Fruit fly (Drosophila melanogaster) whole organism, embryonic: ENCODE measurements around the gene nop5.

Experiments used
- Asciz ChIP-seq: fragments of 200-800 bp; sonication (Bioruptor generic); optimal IDR thresholded peaks from 2 replicates; lab custom pipeline; 2017; ENCODE audit warnings: missing biosample characterization, mild to moderate bottlenecking, missing genetic modification characterization, missing genetic modification reagents
- Bgb ChIP-seq: fragments of 200-800 bp; sonication (Bioruptor generic); IDR thresholded peaks from 2 replicates; pipeline ENCODE4 v1.3.6; 2022; ENCODE audit warnings: missing biosample characterization, missing genetic modification characterization; ENCODE audit not compliant: partially characterized antibody
- CG10321 ChIP-seq: fragments of 200-800 bp; sonication (Bioruptor generic); IDR thresholded peaks from 2 replicates; pipeline ENCODE4 v1.3.6; 2022; ENCODE audit warnings: missing biosample characterization, missing genetic modification characterization
- CG12236 ChIP-seq: fragments of 200-800 bp; sonication (Bioruptor generic); optimal IDR thresholded peaks from 2 replicates; lab custom pipeline; 2016; ENCODE audit warnings: missing biosample characterization, missing genetic modification characterization
- CG13123 ChIP-seq: fragments of 200-800 bp; sonication (Bioruptor generic); optimal IDR thresholded peaks from 2 replicates; lab custom pipeline; 2016; ENCODE audit warnings: missing biosample characterization, missing genetic modification characterization
- CG13624 ChIP-seq: fragments of 200-800 bp; sonication (Bioruptor generic); optimal IDR thresholded peaks from 2 replicates; lab custom pipeline; 2016; ENCODE audit warnings: missing biosample characterization, missing genetic modification characterization
- CG14050 ChIP-seq: fragments of 200-800 bp; sonication (Bioruptor generic); IDR thresholded peaks from 3 replicates; pipeline ENCODE4 v1.3.6; 2022; ENCODE audit warnings: missing biosample characterization, missing genetic modification characterization
- CG16815 ChIP-seq: fragments of 200-800 bp; sonication (Bioruptor generic); optimal IDR thresholded peaks from 3 replicates; lab custom pipeline; 2017; ENCODE audit warnings: missing biosample characterization, mild to moderate bottlenecking, missing genetic modification characterization
- CG18764 ChIP-seq: fragments of 200-800 bp; sonication (Bioruptor generic); optimal IDR thresholded peaks from 3 replicates; lab custom pipeline; 2016; ENCODE audit warnings: missing biosample characterization, missing genetic modification characterization
- CG31365 ChIP-seq: fragments of 200-800 bp; sonication (Bioruptor generic); optimal IDR thresholded peaks from 2 replicates; lab custom pipeline; 2018; ENCODE audit warnings: missing biosample characterization, mild to moderate bottlenecking, missing genetic modification characterization
- CG34422 ChIP-seq: fragments of 200-800 bp; sonication (Bioruptor generic); IDR thresholded peaks from 3 replicates; pipeline ENCODE4 v1.3.6; 2022; ENCODE audit warnings: missing biosample characterization, missing genetic modification characterization
- CG4730 ChIP-seq: fragments of 200-800 bp; sonication (Bioruptor generic); IDR thresholded peaks from 2 replicates; pipeline ENCODE4 v1.3.6; 2022; ENCODE audit warnings: missing biosample characterization, missing genetic modification characterization
- CG5245 ChIP-seq: fragments of 200-800 bp; sonication (Bioruptor generic); optimal IDR thresholded peaks from 3 replicates; lab custom pipeline; 2016; ENCODE audit warnings: missing biosample characterization, missing genetic modification characterization
- CG5953 ChIP-seq: fragments of 200-800 bp; sonication (Bioruptor generic); IDR thresholded peaks from 2 replicates; pipeline ENCODE4 v1.3.6; 2022; ENCODE audit warnings: missing biosample characterization, missing genetic modification characterization
- CG6683 ChIP-seq: fragments of 200-800 bp; sonication (Bioruptor generic); optimal IDR thresholded peaks from 2 replicates; lab custom pipeline; 2017; ENCODE audit warnings: missing biosample characterization, mild to moderate bottlenecking, missing genetic modification characterization, missing genetic modification reagents
- CG7372 ChIP-seq: fragments of 200-800 bp; sonication (Bioruptor generic); IDR thresholded peaks from 2 replicates; pipeline ENCODE4 v1.3.6; 2022; ENCODE audit warnings: missing biosample characterization, missing genetic modification characterization
- CG7786 ChIP-seq: fragments of 200-800 bp; sonication (Bioruptor generic); optimal IDR thresholded peaks from 2 replicates; lab custom pipeline; 2016; ENCODE audit warnings: missing biosample characterization, missing genetic modification characterization
- CG8089 ChIP-seq: fragments of 200-800 bp; sonication (Bioruptor generic); optimal IDR thresholded peaks from 3 replicates; lab custom pipeline; 2016; ENCODE audit warnings: missing biosample characterization, missing genetic modification characterization
- CG8924 ChIP-seq: fragments of 200-800 bp; optimal IDR thresholded peaks from 3 replicates; lab custom pipeline; 2019; ENCODE audit warnings: missing biosample characterization, mild to moderate bottlenecking, missing genetic modification characterization, moderate library complexity
- CG9437 ChIP-seq: fragments of 200-800 bp; sonication (Bioruptor generic); optimal IDR thresholded peaks from 2 replicates; lab custom pipeline; 2018; ENCODE audit warnings: missing biosample characterization, mild to moderate bottlenecking, missing genetic modification characterization
- CG9797 ChIP-seq: fragments of 200-800 bp; sonication (Bioruptor generic); optimal IDR thresholded peaks from 3 replicates; lab custom pipeline; 2018; ENCODE audit warnings: missing biosample characterization, mild to moderate bottlenecking, missing genetic modification characterization
- CoRest ChIP-seq: fragments of 200-800 bp; sonication (Bioruptor generic); optimal IDR thresholded peaks from 3 replicates; lab custom pipeline; 2018; ENCODE audit warnings: missing biosample characterization, mild to moderate bottlenecking, missing genetic modification characterization, moderate library complexity
- E2f2 ChIP-seq: fragments of 200-800 bp; sonication (Bioruptor generic); IDR thresholded peaks from 2 replicates; pipeline ENCODE4 v1.3.6; 2022; ENCODE audit warnings: missing biosample characterization, missing genetic modification characterization
- Gsc ChIP-seq: fragments of 200-800 bp; sonication (Bioruptor generic); IDR thresholded peaks from 2 replicates; pipeline ENCODE4 v1.3.6; 2022; ENCODE audit warnings: missing biosample characterization, missing genetic modification characterization
- Lhr ChIP-seq: fragments of 200-800 bp; sonication (Bioruptor generic); optimal IDR thresholded peaks from 3 replicates; lab custom pipeline; 2017; ENCODE audit warnings: mild to moderate bottlenecking, missing biosample characterization, missing genetic modification reagents, missing genetic modification characterization
- Lim3 ChIP-seq: fragments of 200-800 bp; sonication (Bioruptor generic); IDR thresholded peaks from 2 replicates; pipeline ENCODE4 v1.3.6; 2022; ENCODE audit warnings: missing biosample characterization, missing genetic modification characterization
- MBD-R2 ChIP-seq: fragments of 200-800 bp; sonication (Bioruptor generic); IDR thresholded peaks from 2 replicates; pipeline ENCODE4 v1.3.6; 2022; ENCODE audit warnings: missing biosample characterization, missing genetic modification characterization
- MTF-1 ChIP-seq: fragments of 200-800 bp; sonication (Bioruptor generic); optimal IDR thresholded peaks from 2 replicates; lab custom pipeline; 2018; ENCODE audit warnings: missing biosample characterization, mild to moderate bottlenecking, missing genetic modification characterization, borderline replicate concordance
- NC2α ChIP-seq: fragments of 200-800 bp; sonication (Bioruptor generic); optimal IDR thresholded peaks from 2 replicates; lab custom pipeline; 2016; ENCODE audit warnings: missing biosample characterization, missing genetic modification characterization
- NK7.1 ChIP-seq: fragments of 200-800 bp; sonication (Bioruptor generic); optimal IDR thresholded peaks from 3 replicates; lab custom pipeline; 2016; ENCODE audit warnings: missing biosample characterization, missing genetic modification characterization
- Sox100B ChIP-seq: fragments of 200-800 bp; sonication (Bioruptor generic); optimal IDR thresholded peaks from 3 replicates; lab custom pipeline; 2018; ENCODE audit warnings: missing biosample characterization, mild to moderate bottlenecking, missing genetic modification characterization
- Sry-δ ChIP-seq: fragments of 200-800 bp; sonication (Bioruptor generic); optimal IDR thresholded peaks from 2 replicates; lab custom pipeline; 2016; ENCODE audit warnings: missing biosample characterization, missing genetic modification characterization
- bowl ChIP-seq: fragments of 200-800 bp; sonication (Bioruptor generic); IDR thresholded peaks from 2 replicates; pipeline ENCODE4 v1.3.6; 2022; ENCODE audit warnings: missing biosample characterization, missing genetic modification characterization
- cad ChIP-seq: fragments of >200 bp; optimal IDR thresholded peaks from 2 replicates; lab custom pipeline; 2017; ENCODE audit warnings: missing biosample characterization, missing genetic modification characterization
- cato ChIP-seq: fragments of 200-800 bp; sonication (Bioruptor generic); optimal IDR thresholded peaks from 2 replicates; lab custom pipeline; 2016; ENCODE audit warnings: missing biosample characterization, missing genetic modification characterization, borderline replicate concordance
- chm ChIP-seq: fragments of 200-800 bp; sonication (Bioruptor generic); IDR thresholded peaks from 2 replicates; pipeline ENCODE4 v1.3.6; 2022; ENCODE audit warnings: missing biosample characterization, missing genetic modification characterization
- da ChIP-seq: fragments of 200-800 bp; sonication (Bioruptor generic); optimal IDR thresholded peaks from 2 replicates; lab custom pipeline; 2016; ENCODE audit warnings: missing biosample characterization, missing genetic modification characterization
- dan ChIP-seq: fragments of 200-800 bp; sonication (Bioruptor generic); IDR thresholded peaks from 2 replicates; pipeline ENCODE4 v1.3.6; 2022; ENCODE audit warnings: missing biosample characterization, missing genetic modification characterization
- dati ChIP-seq: fragments of 200-800 bp; sonication (Bioruptor generic); IDR thresholded peaks from 2 replicates; pipeline ENCODE4 v1.3.6; 2022; ENCODE audit warnings: missing biosample characterization, missing genetic modification characterization
- dm ChIP-seq: fragments of 200-800 bp; sonication (Bioruptor generic); optimal IDR thresholded peaks from 3 replicates; lab custom pipeline; 2016; ENCODE audit warnings: missing biosample characterization, missing genetic modification characterization
- fd102C ChIP-seq: fragments of 200-800 bp; sonication (Bioruptor generic); optimal IDR thresholded peaks from 2 replicates; lab custom pipeline; 2018; ENCODE audit warnings: missing biosample characterization, mild to moderate bottlenecking, missing genetic modification characterization, moderate library complexity
- ham ChIP-seq: fragments of 200-800 bp; sonication (Bioruptor generic); IDR thresholded peaks from 2 replicates; pipeline ENCODE4 v1.3.6; 2022; ENCODE audit warnings: missing biosample characterization, missing genetic modification characterization
- ind ChIP-seq: fragments of 200-800 bp; sonication (Bioruptor generic); optimal IDR thresholded peaks from 3 replicates; lab custom pipeline; 2016; ENCODE audit warnings: missing biosample characterization, missing genetic modification characterization
- kay ChIP-seq: fragments of 200-800 bp; sonication (Bioruptor generic); optimal IDR thresholded peaks from 2 replicates; lab custom pipeline; 2016; ENCODE audit warnings: missing biosample characterization, missing genetic modification characterization
- mld ChIP-seq: fragments of 200-800 bp; sonication (Bioruptor generic); IDR thresholded peaks from 3 replicates; pipeline ENCODE4 v1.3.6; 2022; ENCODE audit warnings: missing biosample characterization, missing genetic modification characterization; ENCODE audit not compliant: partially characterized antibody
- otp ChIP-seq: fragments of 200-800 bp; sonication (Bioruptor generic); IDR thresholded peaks from 3 replicates; pipeline ENCODE4, ENCODE4 v1.3.6; 2022; ENCODE audit warnings: missing biosample characterization, missing genetic modification characterization
- pb ChIP-seq: fragments of 200-800 bp; sonication (Bioruptor generic); optimal IDR thresholded peaks from 3 replicates; lab custom pipeline; 2016; ENCODE audit warnings: missing biosample characterization, missing genetic modification characterization
- pho ChIP-seq: fragments of 200-800 bp; sonication (Bioruptor generic); optimal IDR thresholded peaks from 2 replicates; lab custom pipeline; 2016; ENCODE audit warnings: missing biosample characterization, missing genetic modification characterization
- scrt ChIP-seq: fragments of 200-800 bp; sonication (Bioruptor generic); optimal IDR thresholded peaks from 2 replicates; lab custom pipeline; 2018; ENCODE audit warnings: missing biosample characterization, mild to moderate bottlenecking, missing genetic modification characterization, moderate library complexity
- slp2 ChIP-seq: fragments of 200-800 bp; sonication (Bioruptor generic); optimal IDR thresholded peaks from 2 replicates; lab custom pipeline; 2016; ENCODE audit warnings: missing biosample characterization, missing genetic modification characterization
- stwl ChIP-seq: fragments of 200-800 bp; sonication (Bioruptor generic); optimal IDR thresholded peaks from 3 replicates; lab custom pipeline; 2018; ENCODE audit warnings: missing biosample characterization, mild to moderate bottlenecking, missing genetic modification characterization, moderate library complexity
- vfl ChIP-seq: fragments of 200-800 bp; sonication (Bioruptor generic); optimal IDR thresholded peaks from 2 replicates; lab custom pipeline; 2016; ENCODE audit warnings: missing biosample characterization, missing genetic modification characterization

nop5 gene

dm6 chr2L:6968013-6968517, 49.5 kb upstream of the nop5 start (continued):
- TF ChIP-seq NC2α (GFP tag; lab: Kevin White, UChicago) (peak; percentile 9), CG13624 (peak; percentile 88), chm (GFP tag; lab: Robert Waterston, UW) (0 out of 2 replicates have a peak, but pooled peaks have one; percentile 18), CG18764 (GFP tag; lab: Kevin White, UChicago) (no peak), CG10321 (no peak), CoRest (peak; percentile 5), CG6683 (GFP tag; lab: Kevin White, UChicago) (no peak), Gsc (GFP tag; lab: Robert Waterston, UW) (no peak), MBD-R2 (peak; percentile 65; the same call in 1 of the 2 replicates), CG13123 (GFP tag; lab: Kevin White, UChicago) (peak; percentile 27), CG8924 (tag; lab: Kevin White, UChicago) (peak; percentile 30), Lim3 (GFP tag; lab: Robert Waterston, UW) (no peak), fd102C (no peak), CG34422 (GFP tag; lab: Robert Waterston, UW) (no peak; the same call in 2 of the 3 replicates), Asciz (GFP tag; lab: Kevin White, UChicago) (no peak), dm (GFP tag; lab: Kevin White, UChicago) (no peak), E2f2 (GFP tag; lab: Robert Waterston, UW) (no peak; the same call in 1 of the 2 replicates), ham (GFP tag; lab: Robert Waterston, UW) (no peak), CG4730 (GFP tag; lab: Robert Waterston, UW) (no peak), Sry-δ (peak; percentile 68), vfl (GFP tag; lab: Kevin White, UChicago) (peak; percentile 33), Sox100B (GFP tag; lab: Kevin White, UChicago) (no peak), otp (GFP tag; lab: Robert Waterston, UW) (no peak), dan (GFP tag; lab: Robert Waterston, UW) (no peak), scrt (GFP tag; lab: Kevin White, UChicago) (no peak), CG31365 (peak; percentile 20), CG16815 (GFP tag; lab: Kevin White, UChicago) (no peak), CG14050 (GFP tag; lab: Robert Waterston, UW) (peak; percentile 24; the same call in 2 of the 3 replicates), stwl (tag; lab: Kevin White, UChicago) (peak; percentile 14), CG9437 (GFP tag; lab: Kevin White, UChicago) (peak; percentile 60), cad (no peak), mld (peak; percentile 51; the same call in 2 of the 3 replicates), dati (GFP tag; lab: Robert Waterston, UW) (no peak), Bgb (peak; percentile 75), CG5245 (peak; percentile 26), pb (peak; percentile 37), CG8089 (GFP tag; lab: Kevin White, UChicago) (no peak), CG5953 (GFP tag; lab: Robert Waterston, UW) (peak; percentile 64), Lhr (GFP tag; lab: Kevin White, UChicago) (no peak), CG12236 (no peak), MTF-1 (GFP tag; lab: Kevin White, UChicago) (no peak), cato (GFP tag; lab: Kevin White, UChicago) (no peak), CG7786 (peak; percentile 28), kay (peak; percentile 12), CG9797 (GFP tag; lab: Kevin White, UChicago) (no peak), pho (GFP tag; lab: Kevin White, UChicago) (peak; percentile 29), da (GFP tag; lab: Kevin White, UChicago) (no peak), slp2 (no peak), CG7372 (GFP tag; lab: Robert Waterston, UW) (no peak), bowl (GFP tag; lab: Robert Waterston, UW) (peak; percentile 21; the same call in 1 of the 2 replicates), ind (peak; percentile 9), NK7.1 (GFP tag; lab: Kevin White, UChicago) (peak; percentile 53)
